Worm (Caenorhabditis elegans) whole organism, L4 larva: ENCODE data around the gene pmpl-1.

Source experiments
- F49E8.2 ChIP-seq: sonication (generic microtip); optimal IDR thresholded peaks from 2 replicates; lab custom pipeline; 2016; ENCODE audit warnings: missing compliant biosample characterization, mild to moderate bottlenecking, missing genetic modification characterization, borderline replicate concordance
- ces-1 ChIP-seq: fragments of 150-350 bp; sonication (generic microtip); optimal IDR thresholded peaks from 4 replicates; lab custom pipeline; 2014; ENCODE audit warnings: missing biosample characterization, missing genetic modification reagents, missing genetic modification characterization
- fos-1 ChIP-seq: fragments of 150-350 bp; optimal IDR thresholded peaks from 2 replicates; lab custom pipeline; 2014; ENCODE audit warnings: missing biosample characterization, missing genetic modification characterization
- lin-15B ChIP-seq: fragments of 150-350 bp; sonication (generic microtip); optimal IDR thresholded peaks from 3 replicates; lab custom pipeline; 2014; ENCODE audit warnings: missing biosample characterization, missing genetic modification characterization
- mep-1 ChIP-seq: fragments of 150-350 bp; sonication (generic microtip); optimal IDR thresholded peaks from 3 replicates; lab custom pipeline; 2014; ENCODE audit warnings: missing biosample characterization, missing genetic modification characterization
- zip-11 ChIP-seq: fragments of 200-800 bp; sonication (Bioruptor generic); IDR thresholded peaks from 2 replicates; pipeline ENCODE4 v1.3.6; 2022; ENCODE audit warnings: missing genetic modification characterization, missing compliant biosample characterization

DNA sequence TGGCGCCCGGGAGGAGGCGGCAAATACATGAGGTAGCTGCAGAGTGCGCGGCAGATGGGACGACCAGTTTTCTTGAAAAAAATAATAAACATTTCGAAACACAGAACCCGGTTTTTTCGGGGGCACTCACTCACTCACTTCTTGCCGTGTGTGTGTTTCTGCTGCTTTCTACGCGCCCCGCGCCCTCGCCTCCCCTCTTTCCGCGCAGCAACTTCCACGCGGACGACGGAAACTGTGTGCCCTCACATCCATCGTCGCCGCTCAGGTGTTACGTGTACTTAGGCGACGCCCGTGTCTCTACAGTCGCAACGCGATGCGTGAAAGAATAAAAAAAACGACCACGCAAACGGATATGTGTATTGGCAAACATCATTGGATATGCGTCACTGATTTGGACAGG lies 36.6 kb downstream of the pmpl-1 start:
- TF ChIP-seq mep-1 (tag; lab: Kevin White, UChicago) (no peak), zip-11 (GFP tag; lab: Robert Waterston, UW) (no peak), ces-1 (GFP tag; lab: Kevin White, UChicago) (no peak), F49E8.2 (tag; lab: Kevin White, UChicago) (no peak), fos-1 (tag; lab: Kevin White, UChicago) (no peak), lin-15B (tag; lab: Kevin White, UChicago) (no peak)
